Worm (Caenorhabditis elegans): ENCODE measurements around the gene lido-6.

lido-6 gene

ce11 chrX:17107670-17108069, 7.3 kb downstream of the lido-6 start, which contains the start of gene lido-4:
Gene lido-4 (minus strand): TSS chrX:17107770.
- no peak for TF ChIP-seq nhr-237 (tag; optimal IDR thresholded peaks at IDR 0.05)
- no peak for TF ChIP-seq ceh-9 (tag; optimal IDR thresholded peaks at IDR 0.05)
- no peak for TF ChIP-seq hmg-11 (tag; optimal IDR thresholded peaks at IDR 0.05)
- TF ChIP-seq nhr-76 (tag; optimal IDR thresholded peaks at IDR 0.05) = no peak
- TF ChIP-seq pqm-1 (tag; optimal IDR thresholded peaks at IDR 0.05) = no peak
- TF ChIP-seq zag-1 (tag; optimal IDR thresholded peaks at IDR 0.05) = no peak
- TF ChIP-seq nhr-25 (tag; optimal IDR thresholded peaks at IDR 0.05) = no peak
- no peak for TF ChIP-seq ama-1 (optimal IDR thresholded peaks at IDR 0.05)
- no peak for TF ChIP-seq R02D3.7 (tag; optimal IDR thresholded peaks at IDR 0.05)
- no peak for TF ChIP-seq ceh-16 (tag; optimal IDR thresholded peaks at IDR 0.05)
- no peak for TF ChIP-seq nhr-43 (tag; optimal IDR thresholded peaks at IDR 0.05; ENCODE audit: poor library complexity, severe bottlenecking)
- no peak for TF ChIP-seq fkh-2 (tag; optimal IDR thresholded peaks at IDR 0.05)
- TF ChIP-seq eor-1 (tag; optimal IDR thresholded peaks at IDR 0.05) = no peak
- TF ChIP-seq daf-12 (tag; optimal IDR thresholded peaks at IDR 0.05) = no peak
- TF ChIP-seq egl-27 (tag; optimal IDR thresholded peaks at IDR 0.05) = no peak
- TF ChIP-seq ztf-4 (tag; optimal IDR thresholded peaks at IDR 0.05) = no peak
- no peak for TF ChIP-seq aly-2 (tag; optimal IDR thresholded peaks at IDR 0.05)
- no peak for TF ChIP-seq ztf-11 (tag; optimal IDR thresholded peaks at IDR 0.05)
- no peak for TF ChIP-seq elt-3 (tag; optimal IDR thresholded peaks at IDR 0.05)
- no peak for TF ChIP-seq lin-15B (tag; optimal IDR thresholded peaks at IDR 0.05)

ce11 chrX:17100656-17101055, 14.3 kb downstream of the lido-6 start, which contains the start of gene lido-2:
Gene lido-2 (minus strand): TSS chrX:17100756.
- no peak for TF ChIP-seq elt-2 (tag; optimal IDR thresholded peaks at IDR 0.05)
- no peak for TF ChIP-seq lin-15B (tag; optimal IDR thresholded peaks at IDR 0.05)
- TF ChIP-seq egl-27 (tag; optimal IDR thresholded peaks at IDR 0.05) = no peak
- TF ChIP-seq mml-1 (tag; optimal IDR thresholded peaks at IDR 0.05) = no peak
- TF ChIP-seq unc-39 (tag; optimal IDR thresholded peaks at IDR 0.05) = no peak
- no peak for TF ChIP-seq egl-5 (tag; optimal IDR thresholded peaks at IDR 0.05)
- no peak for TF ChIP-seq nhr-23 (tag; optimal IDR thresholded peaks at IDR 0.05)
- TF ChIP-seq ama-1 (optimal IDR thresholded peaks at IDR 0.05) = no peak
- TF ChIP-seq mdl-1 (tag; optimal IDR thresholded peaks at IDR 0.05) = no peak
- TF ChIP-seq unc-62 (GFP tag; optimal IDR thresholded peaks at IDR 0.05) = no peak
- no peak for TF ChIP-seq fkh-2 (tag; optimal IDR thresholded peaks at IDR 0.05)
- no peak for TF ChIP-seq eor-1 (tag; optimal IDR thresholded peaks at IDR 0.05)
- no peak for TF ChIP-seq tbx-2 (tag; optimal IDR thresholded peaks at IDR 0.05)
- TF ChIP-seq jun-1 (tag; optimal IDR thresholded peaks at IDR 0.05) = no peak
- no peak for TF ChIP-seq ztf-11 (tag; optimal IDR thresholded peaks at IDR 0.05)
- TF ChIP-seq pqm-1 (tag; optimal IDR thresholded peaks at IDR 0.05) = no peak
- no peak for TF ChIP-seq nhr-43 (tag; optimal IDR thresholded peaks at IDR 0.05; ENCODE audit: poor library complexity, severe bottlenecking)
- TF ChIP-seq ceh-82 (tag; optimal IDR thresholded peaks at IDR 0.05) = no peak
- TF ChIP-seq daf-12 (tag; optimal IDR thresholded peaks at IDR 0.05) = no peak

- TF ChIP-seq nhr-25 (tag; optimal IDR thresholded peaks at IDR 0.05) = no peak
- peak; percentile 66 for TF ChIP-seq elt-1 (tag; optimal IDR thresholded peaks at IDR 0.05)
These were observed 18.3 kb downstream of the lido-6 start, which contains the start of gene lido-1 for ce11 chrX:17096508-17097234. Gene lido-1 (minus strand): TSS chrX:17096558.

ce11 chrX:17093199-17093598, 21.8 kb downstream of the lido-6 start, which contains the start of gene C08A9.3:
Gene C08A9.3 (minus strand): TSS chrX:17093299.
- no peak for TF ChIP-seq nhr-76 (tag; optimal IDR thresholded peaks at IDR 0.05)
- TF ChIP-seq eor-1 (tag; optimal IDR thresholded peaks at IDR 0.05) = no peak
- TF ChIP-seq jun-1 (tag; optimal IDR thresholded peaks at IDR 0.05) = no peak
- no peak for TF ChIP-seq pqm-1 (tag; optimal IDR thresholded peaks at IDR 0.05)

ce11 chrX:17092416-17092815, 22.6 kb downstream of the lido-6 start, which contains the start of gene sod-3:
Gene sod-3 (plus strand): TSS chrX:17092753.
- no peak for TF ChIP-seq jun-1 (tag; optimal IDR thresholded peaks at IDR 0.05)
- TF ChIP-seq unc-39 (tag; optimal IDR thresholded peaks at IDR 0.05) = no peak
- TF ChIP-seq nhr-11 (tag; optimal IDR thresholded peaks at IDR 0.05) = no peak
- peak; percentile 57 for TF ChIP-seq pha-4 (tag; optimal IDR thresholded peaks at IDR 0.05)
- TF ChIP-seq lin-39 (tag; optimal IDR thresholded peaks at IDR 0.05) = peak; percentile 15

Data from whole organism, L3 larva.